Worm (Caenorhabditis elegans): Measurements from ENCODE around the gene srb-5.

DNA sequence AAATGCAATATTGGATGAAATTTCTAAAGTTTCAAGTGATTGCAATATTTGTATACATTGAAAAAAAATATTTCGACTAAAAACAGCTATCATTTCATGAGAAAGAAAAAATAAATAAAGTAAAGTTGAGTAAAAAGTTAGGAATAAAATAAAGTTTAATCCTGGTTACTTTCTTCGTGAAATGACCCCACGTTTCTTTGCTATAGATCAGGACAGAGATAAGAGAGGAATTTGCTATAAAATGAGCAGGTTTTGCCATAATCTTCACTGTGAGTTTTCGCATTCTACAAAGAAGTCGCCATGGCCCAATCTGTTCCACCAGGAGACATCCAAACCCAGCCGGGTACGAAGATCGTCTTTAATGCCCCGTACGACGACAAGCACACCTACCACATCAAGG lies 30.9 kb upstream of the srb-5 start, which contains the start of gene msp-49:
- no peak for TF ChIP-seq Y48G9A.11 (GFP tag; IDR thresholded peaks at IDR 0.05)
- TF ChIP-seq duxl-1 (tag; optimal IDR thresholded peaks at IDR 0.05; ENCODE audit: poor library complexity): no peak
- TF ChIP-seq zag-1 (tag; optimal IDR thresholded peaks at IDR 0.05): no peak
- no peak for TF ChIP-seq nhr-42 (GFP tag; IDR thresholded peaks at IDR 0.05)
- no peak for TF ChIP-seq lin-39 (tag; optimal IDR thresholded peaks at IDR 0.05)
- no peak for TF ChIP-seq dpl-1 (GFP tag; optimal IDR thresholded peaks at IDR 0.05)
- TF ChIP-seq nhr-237 (tag; optimal IDR thresholded peaks at IDR 0.05): no peak
- TF ChIP-seq ztf-11 (tag; optimal IDR thresholded peaks at IDR 0.05): no peak
- TF ChIP-seq ZK337.2 (GFP tag; IDR thresholded peaks at IDR 0.05): no peak
- TF ChIP-seq ZK546.5 (tag; optimal IDR thresholded peaks at IDR 0.05): no peak
